Worm (Caenorhabditis elegans): ENCODE measurements around the gene xpd-1.
"Not testable (repeated sequence)": the region's sequence is repeated elsewhere in the genome, so short reads cannot be mapped to it uniquely, and the experiment has no call there.

- TF ChIP-seq ets-4 (GFP tag; optimal IDR thresholded peaks at IDR 0.05); K12H6.12 (tag; optimal IDR thresholded peaks at IDR 0.05); ama-1 (optimal IDR thresholded peaks at IDR 0.05); ama-1 (GFP tag; optimal IDR thresholded peaks at IDR 0.05); T26A5.8 (tag; optimal IDR thresholded peaks at IDR 0.05); nhr-27 (tag; optimal IDR thresholded peaks at IDR 0.05); gei-17 (GFP tag; optimal IDR thresholded peaks at IDR 0.05); ztf-28 (GFP tag; IDR thresholded peaks at IDR 0.05); egl-44 (GFP tag; IDR thresholded peaks at IDR 0.05); nfya-2 (GFP tag; IDR thresholded peaks at IDR 0.05); nfya-1 (tag; optimal IDR thresholded peaks at IDR 0.05; ENCODE audit: borderline replicate concordance, insufficient read depth); madf-8 (GFP tag; conservative IDR thresholded peaks at IDR 0.05): not testable (repeated sequence)
- 0 out of 2 replicates have a peak, but pooled peaks have one; percentile 33 for TF ChIP-seq nfyb-1 (GFP tag; IDR thresholded peaks at IDR 0.05)
Observed at ce11 chrIII:269572-269971, 4.7 kb downstream of the xpd-1 start.
